Fruit fly (Drosophila melanogaster): ENCODE measurements around the gene Tmem43.
A peak's percentile ranks its signal among the peaks of the same experiment; 100 is the strongest.

Gene Tmem43

dm6 chr3L:7938638-7939037, 23.7 kb upstream of the Tmem43 start:
- no peak for TF ChIP-seq lov (optimal IDR thresholded peaks at IDR 0.05)
- no peak for TF ChIP-seq lov (GFP tag; IDR thresholded peaks at IDR 0.05)
- TF ChIP-seq grn (GFP tag; optimal IDR thresholded peaks at IDR 0.05): peak; percentile 80
- no peak for TF ChIP-seq CG3726 (GFP tag; IDR thresholded peaks at IDR 0.05)
- TF ChIP-seq B-H2 (GFP tag; optimal IDR thresholded peaks at IDR 0.05): no peak
- TF ChIP-seq al (GFP tag; IDR thresholded peaks at IDR 0.05): no peak
- TF ChIP-seq Atf6 (GFP tag; IDR thresholded peaks at IDR 0.05): no peak
- no peak for TF ChIP-seq pum (GFP tag; optimal IDR thresholded peaks at IDR 0.05)
- no peak for TF ChIP-seq eve (GFP tag; optimal IDR thresholded peaks at IDR 0.05)
- no peak for TF ChIP-seq cad (GFP tag; optimal IDR thresholded peaks at IDR 0.05)
- no peak for TF ChIP-seq CG13775 (GFP tag; optimal IDR thresholded peaks at IDR 0.05)
- TF ChIP-seq hkb (optimal IDR thresholded peaks at IDR 0.05): no peak
- no peak for TF ChIP-seq hkb (GFP tag; IDR thresholded peaks at IDR 0.05)
- TF ChIP-seq CG17361 (GFP tag; IDR thresholded peaks at IDR 0.05): peak; percentile 23; the same call in 1 of the 3 replicates
- TF ChIP-seq stwl (tag; optimal IDR thresholded peaks at IDR 0.05): no peak
- peak; percentile 61 for TF ChIP-seq Med (GFP tag)
- TF ChIP-seq CG6683 (GFP tag; optimal IDR thresholded peaks at IDR 0.05): no peak
- no peak for TF ChIP-seq bcd (GFP tag; optimal IDR thresholded peaks at IDR 0.05)
- no peak for TF ChIP-seq CG17186 (GFP tag; optimal IDR thresholded peaks at IDR 0.05)
- TF ChIP-seq Chrac-16 (GFP tag; optimal IDR thresholded peaks at IDR 0.05): no peak
- TF ChIP-seq lab (GFP tag; optimal IDR thresholded peaks at IDR 0.05): peak; percentile 32
- TF ChIP-seq CG6791 (GFP tag; IDR thresholded peaks at IDR 0.05; ENCODE audit: partially characterized antibody): peak; percentile 49; the same call in 2 of the 3 replicates
- TF ChIP-seq bigmax (GFP tag; optimal IDR thresholded peaks at IDR 0.05): no peak
- peak; percentile 97 for TF ChIP-seq exex (tag; optimal IDR thresholded peaks at IDR 0.05)
- no peak for TF ChIP-seq lbe (GFP tag; optimal IDR thresholded peaks at IDR 0.05)
- TF ChIP-seq CG10267 (tag; optimal IDR thresholded peaks at IDR 0.05): no peak
- TF ChIP-seq org-1 (GFP tag; optimal IDR thresholded peaks at IDR 0.05): no peak
- TF ChIP-seq shn (GFP tag; optimal IDR thresholded peaks at IDR 0.05): no peak
- no peak for TF ChIP-seq Oli (tag; optimal IDR thresholded peaks at IDR 0.05)
- no peak for TF ChIP-seq CG18764 (GFP tag; optimal IDR thresholded peaks at IDR 0.05)
- TF ChIP-seq sqz (GFP tag; optimal IDR thresholded peaks at IDR 0.05): no peak
- TF ChIP-seq CG17612 (GFP tag; IDR thresholded peaks at IDR 0.05): no peak
- TF ChIP-seq CG15479 (GFP tag; optimal IDR thresholded peaks at IDR 0.05): no peak
- no peak for TF ChIP-seq amos (GFP tag; IDR thresholded peaks at IDR 0.05; ENCODE audit: partially characterized antibody)
- no peak for TF ChIP-seq zfh2 (GFP tag; optimal IDR thresholded peaks at IDR 0.05)
- TF ChIP-seq Gug (GFP tag; IDR thresholded peaks at IDR 0.05): no peak
- TF ChIP-seq jing (GFP tag; optimal IDR thresholded peaks at IDR 0.05): no peak
- no peak for TF ChIP-seq slou (GFP tag; optimal IDR thresholded peaks at IDR 0.05)
- no peak for TF ChIP-seq Dip3 (GFP tag; optimal IDR thresholded peaks at IDR 0.05)
- no peak for TF ChIP-seq zen (tag; optimal IDR thresholded peaks at IDR 0.05)
- TF ChIP-seq row (GFP tag; IDR thresholded peaks at IDR 0.05): no peak
- TF ChIP-seq CG7987 (GFP tag; optimal IDR thresholded peaks at IDR 0.05): no peak
- TF ChIP-seq toy (GFP tag; IDR thresholded peaks at IDR 0.05): no peak
- TF ChIP-seq CG31441 (GFP tag; IDR thresholded peaks at IDR 0.05): peak; percentile 30; the same call in 1 of the 2 replicates
- no peak for TF ChIP-seq CG15269 (tag; optimal IDR thresholded peaks at IDR 0.05)
- TF ChIP-seq CG4854 (GFP tag; optimal IDR thresholded peaks at IDR 0.05): no peak
- TF ChIP-seq sens (GFP tag): no peak
- TF ChIP-seq cwo (GFP tag; optimal IDR thresholded peaks at IDR 0.05): no peak
- no peak for TF ChIP-seq kni (GFP tag; optimal IDR thresholded peaks at IDR 0.05)
- TF ChIP-seq Usf (GFP tag; optimal IDR thresholded peaks at IDR 0.05): no peak
- TF ChIP-seq tll (GFP tag; optimal IDR thresholded peaks at IDR 0.05): no peak
- TF ChIP-seq CG13894 (tag; optimal IDR thresholded peaks at IDR 0.05): no peak
